Worm (Caenorhabditis elegans) whole organism, L2 larva: ENCODE results near the gene Y2H9A.6.

ENCODE experiments used
- C34F6.9 ChIP-seq: fragments of 150-350 bp; optimal IDR thresholded peaks from 2 replicates; lab custom pipeline; 2014; ENCODE audit warnings: missing biosample characterization, missing genetic modification characterization
- F13H6.1 ChIP-seq: sonication (generic microtip); optimal IDR thresholded peaks from 2 replicates; lab custom pipeline; 2016; ENCODE audit warnings: missing genetic modification characterization, missing compliant biosample characterization
- R02D3.7 ChIP-seq: fragments of 150-350 bp; optimal IDR thresholded peaks from 2 replicates; lab custom pipeline; 2014; ENCODE audit warnings: missing biosample characterization, missing genetic modification characterization
- ZK546.5 ChIP-seq: sonication (generic microtip); optimal IDR thresholded peaks from 2 replicates; lab custom pipeline; 2017; ENCODE audit warnings: missing biosample characterization, missing genetic modification characterization
- alr-1 ChIP-seq: fragments of 150-350 bp; optimal IDR thresholded peaks from 2 replicates; lab custom pipeline; 2014; ENCODE audit warnings: missing biosample characterization, missing genetic modification characterization
- aly-2 ChIP-seq: fragments of 150-350 bp; optimal IDR thresholded peaks from 2 replicates; lab custom pipeline; 2014; ENCODE audit warnings: missing biosample characterization, missing genetic modification characterization
- ama-1 ChIP-seq: fragments of 150-350 bp; optimal IDR thresholded peaks from 2 replicates; lab custom pipeline; 2018; ENCODE audit warnings: inconsistent platforms
- blmp-1 ChIP-seq: sonication (generic microtip); optimal IDR thresholded peaks from 2 replicates; lab custom pipeline; 2017; ENCODE audit warnings: missing genetic modification characterization, mild to moderate bottlenecking, missing compliant biosample characterization, antibody characterized with exemption, moderate library complexity; ENCODE audit not compliant: insufficient read depth
- ceh-82 ChIP-seq: fragments of 150-350 bp; optimal IDR thresholded peaks from 2 replicates; lab custom pipeline; 2014; ENCODE audit warnings: missing biosample characterization, missing genetic modification characterization
- crh-2 ChIP-seq: sonication (generic microtip); optimal IDR thresholded peaks from 2 replicates; lab custom pipeline; 2017; ENCODE audit warnings: missing biosample characterization, missing genetic modification characterization
- dmd-4 ChIP-seq: sonication (generic microtip); optimal IDR thresholded peaks from 2 replicates; lab custom pipeline; 2017; ENCODE audit warnings: missing biosample characterization, missing genetic modification characterization
- elt-1 ChIP-seq: fragments of 150-350 bp; optimal IDR thresholded peaks from 2 replicates; lab custom pipeline; 2014; ENCODE audit warnings: missing biosample characterization, missing genetic modification characterization
- elt-3 ChIP-seq: sonication (generic microtip); optimal IDR thresholded peaks from 2 replicates; lab custom pipeline; 2017; ENCODE audit warnings: missing biosample characterization, missing genetic modification characterization
- fos-1 ChIP-seq: fragments of 150-350 bp; optimal IDR thresholded peaks from 2 replicates; lab custom pipeline; 2014; ENCODE audit warnings: missing biosample characterization, missing genetic modification characterization
- gmeb-1 ChIP-seq: fragments of 150-350 bp; optimal IDR thresholded peaks from 2 replicates; lab custom pipeline; 2014; ENCODE audit warnings: missing biosample characterization, missing genetic modification characterization
- lin-13 ChIP-seq: fragments of 150-350 bp; optimal IDR thresholded peaks from 2 replicates; lab custom pipeline; 2014; ENCODE audit warnings: missing biosample characterization, missing genetic modification reagents, missing genetic modification characterization
- mbf-1 ChIP-seq: sonication (generic microtip); optimal IDR thresholded peaks from 2 replicates; lab custom pipeline; 2017; ENCODE audit warnings: missing biosample characterization, missing genetic modification characterization
- mdl-1 ChIP-seq, 2 experiments: fragments of 150-350 bp in 1 of 2; sonication (generic microtip) in 1 of 2; optimal IDR thresholded peaks; 2 replicates each; lab custom pipeline; 2017; ENCODE audit warnings: missing biosample characterization in 2 of 2, missing genetic modification characterization in 2 of 2
- nhr-21 ChIP-seq: fragments of 150-350 bp; optimal IDR thresholded peaks from 2 replicates; lab custom pipeline; 2014; ENCODE audit warnings: missing biosample characterization, missing genetic modification characterization
- nhr-25 ChIP-seq: fragments of 150-350 bp; sonication (generic microtip); optimal IDR thresholded peaks from 3 replicates; lab custom pipeline; 2014; ENCODE audit warnings: missing biosample characterization, missing genetic modification characterization
- nhr-6 ChIP-seq: fragments of 150-350 bp; optimal IDR thresholded peaks from 2 replicates; lab custom pipeline; 2014; ENCODE audit warnings: missing biosample characterization, missing genetic modification characterization
- peb-1 ChIP-seq: fragments of 150-350 bp; optimal IDR thresholded peaks from 2 replicates; lab custom pipeline; 2014; ENCODE audit warnings: missing biosample characterization, missing genetic modification characterization
- sem-4 ChIP-seq: fragments of 150-350 bp; optimal IDR thresholded peaks from 2 replicates; lab custom pipeline; 2014; ENCODE audit warnings: missing biosample characterization, missing genetic modification reagents, missing genetic modification characterization
- sma-3 ChIP-seq: sonication (generic microtip); optimal IDR thresholded peaks from 2 replicates; lab custom pipeline; 2016; ENCODE audit warnings: missing genetic modification reagents, missing genetic modification characterization, missing compliant biosample characterization
- sma-9 ChIP-seq, 2 experiments: fragments of 150-350 bp in 1 of 2; sonication (generic microtip) in 1 of 2; optimal IDR thresholded peaks; 2 replicates each; lab custom pipeline; 2014 to 2016; ENCODE audit warnings: missing genetic modification characterization in 2 of 2, mild to moderate bottlenecking in 1 of 2, missing biosample characterization in 1 of 2, missing compliant biosample characterization in 1 of 2, missing genetic modification reagents in 1 of 2, moderate library complexity in 1 of 2
- zag-1 ChIP-seq: fragments of 150-350 bp; optimal IDR thresholded peaks from 2 replicates; lab custom pipeline; 2014; ENCODE audit warnings: missing biosample characterization, missing genetic modification characterization
- ztf-1 ChIP-seq: fragments of 200-800 bp; sonication (Bioruptor generic); conservative IDR thresholded peaks from 2 replicates; pipeline ENCODE4 v1.3.6; 2022; ENCODE audit warnings: missing genetic modification characterization, missing compliant biosample characterization

The Y2H9A.6 gene

DNA sequence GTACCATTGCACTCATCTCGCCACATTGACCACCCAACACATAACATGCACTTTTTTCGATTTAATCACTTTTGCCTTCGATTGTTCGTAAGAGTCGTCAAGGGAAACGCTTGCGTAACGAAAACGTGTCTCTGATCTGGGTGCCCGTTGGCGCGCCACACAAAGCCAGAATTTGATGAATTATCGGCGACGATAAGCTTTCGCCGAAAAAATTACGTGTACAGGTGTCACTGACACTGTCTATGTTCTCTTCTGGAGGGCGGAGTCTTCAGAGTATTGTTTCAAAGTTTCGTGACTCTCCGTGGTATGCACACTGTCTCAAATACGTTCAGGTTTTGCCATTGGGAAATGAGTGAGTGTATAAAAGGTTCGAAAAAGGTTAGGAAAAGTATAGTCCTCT lies 32.9 kb upstream of the Y2H9A.6 start, which contains the start of gene F53F1.4:
TSS of gene F53F1.4 (plus strand) at position 390 of the 400 bp plus-strand sequence.
- TF ChIP-seq blmp-1 (tag; lab: Kevin White, UChicago) (peak; percentile 30), nhr-6 (tag; lab: Kevin White, UChicago) (no peak), nhr-25 (tag; lab: Kevin White, UChicago) (peak; percentile 60)

DNA sequence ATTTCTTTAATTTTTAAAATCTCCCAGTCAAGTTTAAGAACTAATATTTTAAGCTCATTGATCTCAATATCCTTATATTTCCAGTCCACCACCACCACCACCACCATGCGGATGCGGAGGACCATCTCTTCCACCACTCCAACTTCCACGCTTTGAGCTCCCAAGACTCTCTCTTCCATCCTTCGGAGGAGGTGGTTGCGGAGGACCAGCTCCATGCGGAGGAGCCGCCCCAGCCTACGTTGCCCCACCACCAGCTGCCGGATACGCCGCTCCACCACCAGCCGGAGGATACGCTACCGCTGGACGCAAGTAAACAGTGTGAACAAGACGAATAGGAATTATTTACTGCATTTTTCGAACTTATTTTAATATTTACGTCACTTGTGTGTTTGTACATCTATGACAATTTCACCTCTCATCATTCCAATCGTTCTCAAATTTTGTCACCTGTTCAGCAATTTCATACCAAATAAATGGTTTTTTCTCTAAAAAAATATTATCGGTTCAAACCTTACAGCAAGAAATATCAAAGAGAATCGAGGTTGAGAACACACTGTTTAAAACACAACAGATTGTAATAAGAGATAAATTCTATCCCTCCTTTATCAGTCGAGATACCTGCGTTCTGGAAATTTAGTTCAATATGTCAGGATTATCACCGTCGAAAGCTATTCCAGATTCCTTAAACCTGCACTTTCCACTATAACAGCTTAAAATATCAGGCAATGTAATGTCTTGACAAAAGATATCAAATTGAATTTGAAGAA lies 32.2 kb upstream of the Y2H9A.6 start:
- no peak for TF ChIP-seq crh-2 (tag; lab: Kevin White, UChicago)
- TF ChIP-seq elt-1 (tag; lab: Kevin White, UChicago) = no peak
- peak; percentile 65 for TF ChIP-seq blmp-1 (tag; lab: Kevin White, UChicago)
- TF ChIP-seq ama-1 (lab: Kevin White, UChicago) = peak; percentile 67
- TF ChIP-seq ceh-82 (tag; lab: Kevin White, UChicago) = no peak
- TF ChIP-seq nhr-25 (tag; lab: Kevin White, UChicago) = no peak
- peak; percentile 68 for TF ChIP-seq elt-3 (tag; lab: Kevin White, UChicago)
- TF ChIP-seq, all 48 proteins: peak for 3

DNA sequence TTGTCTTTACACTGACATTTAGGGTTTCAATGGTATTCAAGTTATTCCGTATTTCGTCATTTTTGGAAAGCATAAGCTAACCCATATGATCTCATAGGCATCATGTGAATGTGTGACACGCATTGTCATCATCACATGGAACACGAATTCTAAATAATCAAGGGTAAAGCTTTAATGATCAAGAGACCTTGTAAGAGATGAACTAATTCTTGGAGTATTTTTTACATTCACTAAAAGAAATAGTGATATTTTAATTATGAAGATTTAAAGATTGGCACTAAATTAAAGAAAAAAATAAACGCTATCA lies 31.7 kb upstream of the Y2H9A.6 start:
- TF ChIP-seq peb-1 (tag; lab: Kevin White, UChicago) = no peak
- TF ChIP-seq nhr-25 (tag; lab: Kevin White, UChicago) = peak; percentile 78
- TF ChIP-seq nhr-21 (tag; lab: Kevin White, UChicago) = peak; percentile 1

ce11 chrV:13413301-13413700 lies 30.3 kb upstream of the Y2H9A.6 start:
- TF ChIP-seq elt-1 (tag; lab: Kevin White, UChicago) (no peak), ztf-1 (GFP tag; lab: Robert Waterston, UW) (no peak), blmp-1 (tag; lab: Kevin White, UChicago) (peak; percentile 3), nhr-21 (tag; lab: Kevin White, UChicago) (peak; percentile 47), dmd-4 (tag; lab: Kevin White, UChicago) (no peak), fos-1 (tag; lab: Kevin White, UChicago) (no peak), nhr-25 (tag; lab: Kevin White, UChicago) (no peak), F13H6.1 (tag; lab: Kevin White, UChicago) (no peak), mbf-1 (tag; lab: Kevin White, UChicago) (no peak), R02D3.7 (tag; lab: Kevin White, UChicago) (no peak), peb-1 (tag; lab: Kevin White, UChicago) (peak; percentile 38), zag-1 (tag; lab: Kevin White, UChicago) (no peak), sma-9 (GFP tag; optimal IDR thresholded peaks at IDR 0.05; lab: Kevin White, UChicago) (no peak), sma-9 (tag; optimal IDR thresholded peaks at IDR 0.05; lab: Kevin White, UChicago) (no peak), C34F6.9 (tag; lab: Kevin White, UChicago) (no peak), sma-3 (GFP tag; lab: Kevin White, UChicago) (no peak), ama-1 (lab: Kevin White, UChicago) (no peak), mdl-1 (tag; optimal IDR thresholded peaks at IDR 0.05; lab: Kevin White, UChicago) (no peak), gmeb-1 (no peak), aly-2 (tag; lab: Kevin White, UChicago) (no peak), crh-2 (tag; lab: Kevin White, UChicago) (no peak)

DNA sequence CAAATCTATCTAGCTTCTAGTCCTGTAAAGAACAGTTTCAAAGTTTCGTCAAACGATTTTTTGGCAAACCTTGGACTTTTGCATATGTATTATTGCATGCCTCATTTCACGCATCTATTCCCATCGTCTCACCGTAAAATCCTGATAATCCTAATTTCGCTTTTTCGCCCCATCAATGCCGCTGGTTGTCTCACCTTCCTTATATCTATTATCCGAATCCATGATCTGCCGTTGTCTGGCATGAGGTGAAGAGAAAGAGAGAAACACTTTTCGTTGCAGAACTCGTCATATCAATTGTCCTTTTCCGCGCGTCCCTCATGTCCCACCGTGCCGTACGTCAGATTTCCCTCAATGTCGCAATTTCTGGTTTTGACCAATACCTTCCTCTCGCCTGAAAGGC lies 29.1 kb upstream of the Y2H9A.6 start, which contains the start of gene cut-2:
TSS of gene cut-2 (plus strand) at position 365 of the 400 bp plus-strand sequence.
- peak; percentile 24 for TF ChIP-seq peb-1 (tag; lab: Kevin White, UChicago)
- no peak for TF ChIP-seq sem-4 (tag; lab: Kevin White, UChicago)
- no peak for TF ChIP-seq alr-1 (tag; lab: Kevin White, UChicago)
- TF ChIP-seq ZK546.5 (tag; lab: Kevin White, UChicago) = no peak

DNA sequence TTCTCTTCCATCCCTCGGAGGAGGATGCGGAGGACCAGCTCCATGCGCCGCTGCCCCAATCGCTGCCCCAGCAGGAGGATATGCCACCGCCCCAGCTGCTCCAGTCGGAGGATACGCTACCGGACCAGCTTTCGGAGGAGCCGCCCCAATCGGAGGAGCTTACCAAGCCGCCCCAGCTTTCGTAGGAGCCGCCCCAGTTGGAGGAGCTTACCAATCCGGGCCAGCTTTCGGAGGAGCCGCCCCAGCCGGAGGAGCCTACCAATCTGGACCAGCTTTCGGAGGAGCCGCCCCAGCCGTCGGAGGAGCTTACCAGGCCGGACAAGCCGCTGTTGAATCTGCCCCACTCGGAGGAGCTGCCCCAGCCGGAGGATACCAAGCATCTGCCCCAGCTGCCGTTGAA lies 28.2 kb upstream of the Y2H9A.6 start:
- no peak for TF ChIP-seq mdl-1 (tag; optimal IDR thresholded peaks at IDR 0.05; lab: Kevin White, UChicago)
- TF ChIP-seq, all 48 proteins: peak for 0

DNA sequence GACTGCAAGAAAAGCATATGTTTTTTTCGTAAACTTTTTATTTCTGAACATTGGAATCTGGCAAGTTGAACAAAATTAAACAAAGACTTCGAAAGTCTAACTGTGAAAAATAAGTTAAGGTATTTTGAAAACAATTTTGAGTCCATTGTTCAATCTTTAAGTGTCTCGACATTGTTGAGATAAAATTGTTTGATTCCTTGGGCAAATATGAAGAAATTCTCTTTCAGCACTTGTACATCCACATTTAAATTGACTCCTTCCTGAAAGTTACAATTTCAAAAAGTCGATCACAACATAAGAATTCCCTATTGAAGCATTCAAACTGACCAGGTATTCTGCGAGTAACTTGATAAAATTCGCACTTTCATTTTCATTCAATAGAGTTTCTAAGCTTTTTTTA lies 27.6 kb upstream of the Y2H9A.6 start:
- TF ChIP-seq lin-13 (GFP tag; lab: Kevin White, UChicago) (no peak), nhr-25 (tag; lab: Kevin White, UChicago) (peak; percentile 9), ZK546.5 (tag; lab: Kevin White, UChicago) (no peak), zag-1 (tag; lab: Kevin White, UChicago) (no peak)
